Worm (Caenorhabditis elegans): Measurements from ENCODE around the gene Y57G7A.5.

Y57G7A.5 gene

DNA sequence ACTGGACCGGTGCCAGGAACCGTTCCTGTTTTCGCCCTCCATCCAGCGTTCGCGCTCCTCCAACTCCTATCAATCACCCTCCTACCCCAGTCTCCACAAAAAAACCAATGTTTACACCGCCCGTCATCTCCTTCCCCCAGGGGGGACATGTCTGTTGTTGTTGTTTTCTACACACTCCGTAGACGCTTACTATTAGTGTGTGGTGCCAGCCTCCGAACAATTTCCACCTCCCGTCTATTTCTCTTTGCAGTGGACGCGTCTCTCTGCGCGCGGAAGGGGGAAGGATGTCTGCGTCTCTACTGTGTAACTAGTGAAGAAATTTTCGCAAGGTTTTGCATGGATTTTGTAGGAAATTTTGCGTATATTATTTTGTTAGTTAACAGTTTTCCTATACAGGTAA is 32.9 kb downstream of the Y57G7A.5 start (continued):
- TF ChIP-seq ztf-4 (tag; optimal IDR thresholded peaks at IDR 0.05) (no peak), ceh-82 (tag; optimal IDR thresholded peaks at IDR 0.05) (no peak), nhr-23 (tag; optimal IDR thresholded peaks at IDR 0.05) (no peak), peb-1 (tag; optimal IDR thresholded peaks at IDR 0.05) (no peak), sma-3 (GFP tag; optimal IDR thresholded peaks at IDR 0.05) (no peak), mab-5 (tag; optimal IDR thresholded peaks at IDR 0.05) (peak; percentile 14), nhr-12 (tag; optimal IDR thresholded peaks at IDR 0.05) (no peak)

DNA sequence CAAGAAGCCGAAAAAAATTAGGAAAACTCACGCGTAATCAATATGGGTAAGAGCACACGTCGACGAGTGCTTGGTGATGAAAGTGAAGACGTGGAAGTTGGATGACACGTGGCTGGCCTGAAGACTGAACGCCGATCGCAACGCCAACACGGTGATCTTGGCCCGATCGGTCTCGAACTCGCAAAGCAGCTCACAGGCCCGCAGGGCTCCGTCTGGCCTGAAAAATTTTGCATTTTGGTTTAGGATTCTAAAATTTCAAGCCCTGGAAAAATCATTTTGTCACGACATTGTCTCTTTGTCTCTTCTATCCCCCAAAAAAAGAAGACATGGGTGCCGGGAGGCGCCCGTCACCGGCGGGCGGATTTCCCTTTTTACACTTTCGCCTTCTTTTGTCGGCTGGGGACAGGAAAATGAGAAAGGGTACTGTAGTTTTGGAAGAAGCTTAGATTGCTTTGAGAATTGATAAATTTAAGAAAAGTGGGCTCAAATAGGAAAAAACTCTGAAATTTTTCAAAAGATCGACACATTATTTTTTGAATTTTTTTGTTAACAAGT is 34.1 kb downstream of the Y57G7A.5 start:
- TF ChIP-seq F13H6.1 (tag; optimal IDR thresholded peaks at IDR 0.05) (no peak), egl-27 (tag; optimal IDR thresholded peaks at IDR 0.05) (no peak), sma-9 (GFP tag; optimal IDR thresholded peaks at IDR 0.05) (no peak), sma-9 (tag; optimal IDR thresholded peaks at IDR 0.05) (no peak), blmp-1 (tag; optimal IDR thresholded peaks at IDR 0.05; ENCODE audit: insufficient read depth) (peak; percentile 89), lin-39 (tag; optimal IDR thresholded peaks at IDR 0.05) (no peak)

DNA sequence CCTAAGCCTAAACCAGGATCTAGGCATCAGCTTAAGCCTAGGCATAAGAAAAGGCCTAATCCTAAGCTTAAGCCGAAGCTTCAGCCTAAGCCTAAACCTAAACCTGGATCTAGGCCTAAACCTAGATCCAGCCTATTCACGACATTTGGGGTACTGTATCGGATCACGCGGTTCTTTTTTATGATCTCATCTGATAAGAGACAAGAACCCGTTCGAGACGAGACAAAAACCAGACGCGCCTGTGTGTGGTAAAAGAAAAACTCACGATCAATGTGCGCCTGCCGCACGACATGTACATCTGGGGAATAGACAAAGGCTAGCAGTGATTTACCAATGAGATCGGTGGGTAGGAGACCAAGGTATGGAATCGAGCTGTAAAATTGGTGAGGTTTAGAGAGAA is 34.9 kb downstream of the Y57G7A.5 start:
- TF ChIP-seq lsy-2 (tag; optimal IDR thresholded peaks at IDR 0.05) (peak in 1 of 2 experiments; percentile 52), blmp-1 (tag; optimal IDR thresholded peaks at IDR 0.05; ENCODE audit: insufficient read depth) (peak; percentile 12), sem-4 (tag; optimal IDR thresholded peaks at IDR 0.05) (peak; percentile 31), unc-62 (GFP tag; optimal IDR thresholded peaks at IDR 0.05) (no peak), elt-1 (tag; optimal IDR thresholded peaks at IDR 0.05) (peak; percentile 39), nhr-129 (tag; optimal IDR thresholded peaks at IDR 0.05) (no peak), nhr-21 (tag; optimal IDR thresholded peaks at IDR 0.05) (peak; percentile 34), nhr-25 (tag; optimal IDR thresholded peaks at IDR 0.05) (peak; percentile 19)

DNA sequence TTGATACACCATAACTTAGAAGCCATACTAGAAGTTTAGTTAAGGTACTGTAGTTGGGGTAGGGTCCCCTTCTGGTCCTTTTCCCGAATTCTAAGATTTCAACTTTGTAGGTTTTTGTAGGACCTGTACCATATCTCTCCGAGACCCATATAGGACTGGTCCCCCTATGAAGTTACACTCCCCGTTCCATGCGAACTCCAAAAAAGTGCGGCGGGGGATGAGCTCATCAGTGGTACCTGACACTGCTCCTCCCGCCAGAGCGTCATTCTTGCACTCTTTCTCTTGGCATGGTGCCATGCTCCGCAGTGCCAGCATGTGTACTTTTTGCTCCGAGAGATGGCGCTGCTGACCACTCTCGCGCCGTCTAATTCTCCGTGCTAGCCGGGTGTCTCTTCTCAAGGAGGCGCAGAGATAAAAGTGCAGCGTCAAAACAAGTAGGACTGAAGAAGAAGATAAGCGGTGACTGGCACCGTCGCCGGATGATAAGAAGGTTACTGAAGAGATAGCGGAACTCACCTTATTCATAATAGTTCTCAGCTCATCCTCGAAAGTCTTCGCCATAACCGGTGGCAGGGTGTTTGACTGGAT is 35.8 kb downstream of the Y57G7A.5 start:
- TF ChIP-seq nhr-11 (tag; optimal IDR thresholded peaks at IDR 0.05) (peak; percentile 51), nhr-129 (tag; optimal IDR thresholded peaks at IDR 0.05) (no peak), alr-1 (tag; optimal IDR thresholded peaks at IDR 0.05) (no peak), nhr-21 (tag; optimal IDR thresholded peaks at IDR 0.05) (peak; percentile 52), crh-2 (tag; optimal IDR thresholded peaks at IDR 0.05) (no peak), sem-4 (tag; optimal IDR thresholded peaks at IDR 0.05) (no peak), lsy-2 (tag; optimal IDR thresholded peaks at IDR 0.05) (peak in 1 of 2 experiments; percentile 57), nhr-6 (tag; optimal IDR thresholded peaks at IDR 0.05) (no peak), ZK546.5 (tag; optimal IDR thresholded peaks at IDR 0.05) (no peak), unc-55 (GFP tag; optimal IDR thresholded peaks at IDR 0.05) (no peak), unc-39 (tag; optimal IDR thresholded peaks at IDR 0.05) (no peak), nhr-237 (tag; optimal IDR thresholded peaks at IDR 0.05) (no peak), ztf-1 (GFP tag; conservative IDR thresholded peaks at IDR 0.05) (no peak), C34F6.9 (tag; optimal IDR thresholded peaks at IDR 0.05) (no peak), lin-13 (GFP tag; optimal IDR thresholded peaks at IDR 0.05) (no peak), ztf-4 (tag; optimal IDR thresholded peaks at IDR 0.05) (no peak), peb-1 (tag; optimal IDR thresholded peaks at IDR 0.05) (no peak), fos-1 (tag; optimal IDR thresholded peaks at IDR 0.05) (peak; percentile 50), unc-62 (GFP tag; optimal IDR thresholded peaks at IDR 0.05) (no peak), nhr-77 (tag; optimal IDR thresholded peaks at IDR 0.05) (no peak), F13H6.1 (tag; optimal IDR thresholded peaks at IDR 0.05) (peak; percentile 88), R02D3.7 (tag; optimal IDR thresholded peaks at IDR 0.05) (no peak), lin-11 (tag; optimal IDR thresholded peaks at IDR 0.05) (no peak), blmp-1 (tag; optimal IDR thresholded peaks at IDR 0.05; ENCODE audit: insufficient read depth) (no peak), sma-3 (GFP tag; optimal IDR thresholded peaks at IDR 0.05) (peak; percentile 18), egl-27 (tag; optimal IDR thresholded peaks at IDR 0.05) (peak; percentile 37), Y55F3AM.14 (GFP tag; optimal IDR thresholded peaks at IDR 0.05) (no peak), skn-1 (tag; optimal IDR thresholded peaks at IDR 0.05) (no peak), nhr-12 (tag; optimal IDR thresholded peaks at IDR 0.05) (no peak), nhr-10 (tag; optimal IDR thresholded peaks at IDR 0.05) (no peak), ceh-16 (tag; optimal IDR thresholded peaks at IDR 0.05) (no peak), nhr-23 (tag; optimal IDR thresholded peaks at IDR 0.05) (no peak), aly-2 (tag; optimal IDR thresholded peaks at IDR 0.05) (no peak), elt-3 (tag; optimal IDR thresholded peaks at IDR 0.05) (no peak), sma-9 (GFP tag; optimal IDR thresholded peaks at IDR 0.05) (peak; percentile 63), sma-9 (tag; optimal IDR thresholded peaks at IDR 0.05) (no peak), mdl-1 (tag; optimal IDR thresholded peaks at IDR 0.05) (peak; percentile 19 to 31), zag-1 (tag; optimal IDR thresholded peaks at IDR 0.05) (peak; percentile 62)
